Fruit fly (Drosophila melanogaster) whole organism, prepupa: ENCODE measurements around the gene Twdlalpha.

ENCODE experiments used
- Blimp-1 ChIP-seq: fragments of 200-800 bp; sonication (Bioruptor generic); optimal IDR thresholded peaks from 3 replicates; lab custom pipeline; 2017; ENCODE audit warnings: missing biosample characterization, missing genetic modification characterization, mild to moderate bottlenecking, moderate library complexity, missing genetic modification reagents
- CG10631 ChIP-seq: fragments of 200-800 bp; sonication (Bioruptor generic); optimal IDR thresholded peaks from 2 replicates; lab custom pipeline; 2016; ENCODE audit warnings: missing biosample characterization, missing genetic modification characterization
- CG10669 ChIP-seq: fragments of 200-800 bp; sonication (Bioruptor generic); optimal IDR thresholded peaks from 3 replicates; lab custom pipeline; 2018; ENCODE audit warnings: missing biosample characterization, mild to moderate bottlenecking, missing genetic modification characterization, moderate library complexity
- CG15336 ChIP-seq: fragments of 200-800 bp; sonication (Bioruptor generic); IDR thresholded peaks from 2 replicates; pipeline ENCODE4 v1.3.6; 2022; ENCODE audit warnings: missing biosample characterization, missing genetic modification characterization
- CG1621 ChIP-seq: fragments of 200-800 bp; sonication (Bioruptor generic); optimal IDR thresholded peaks from 3 replicates; lab custom pipeline; 2018; ENCODE audit warnings: missing biosample characterization, mild to moderate bottlenecking, missing genetic modification characterization
- CG16779 ChIP-seq: fragments of 200-800 bp; sonication (Bioruptor generic); optimal IDR thresholded peaks from 3 replicates; lab custom pipeline; 2017; ENCODE audit warnings: missing biosample characterization, mild to moderate bottlenecking, missing genetic modification characterization
- CG31627 ChIP-seq: fragments of 200-800 bp; sonication (Bioruptor generic); optimal IDR thresholded peaks from 3 replicates; lab custom pipeline; 2016; ENCODE audit warnings: missing biosample characterization, missing genetic modification characterization
- CG32006 ChIP-seq: fragments of 200-800 bp; sonication (Bioruptor generic); optimal IDR thresholded peaks from 3 replicates; lab custom pipeline; 2017; ENCODE audit warnings: missing biosample characterization, mild to moderate bottlenecking, missing genetic modification characterization
- CG4318 ChIP-seq: fragments of 200-800 bp; sonication (Bioruptor generic); optimal IDR thresholded peaks from 3 replicates; lab custom pipeline; 2017; ENCODE audit warnings: missing biosample characterization, mild to moderate bottlenecking, missing genetic modification characterization
- CG6808 ChIP-seq: fragments of 200-800 bp; sonication (Bioruptor generic); optimal IDR thresholded peaks from 3 replicates; lab custom pipeline; 2017; ENCODE audit warnings: missing biosample characterization, missing genetic modification characterization, mild to moderate bottlenecking, moderate library complexity, missing genetic modification reagents
- CG6854 ChIP-seq: fragments of 200-800 bp; sonication (Bioruptor generic); optimal IDR thresholded peaks from 2 replicates; lab custom pipeline; 2017; ENCODE audit warnings: missing biosample characterization, mild to moderate bottlenecking, missing genetic modification characterization
- CG7368 ChIP-seq: fragments of 200-800 bp; sonication (Bioruptor generic); optimal IDR thresholded peaks from 3 replicates; lab custom pipeline; 2016; ENCODE audit warnings: missing biosample characterization, missing genetic modification characterization
- CG8319 ChIP-seq: fragments of 200-800 bp; sonication (Bioruptor generic); optimal IDR thresholded peaks from 3 replicates; lab custom pipeline; 2016; ENCODE audit warnings: missing biosample characterization, missing genetic modification characterization
- Eip75B ChIP-seq: fragments of 200-800 bp; sonication (Bioruptor generic); optimal IDR thresholded peaks from 3 replicates; lab custom pipeline; 2016; ENCODE audit warnings: missing biosample characterization, missing genetic modification characterization
- Eip78C ChIP-seq: fragments of 200-800 bp; sonication (Bioruptor generic); peaks from one replicate; lab custom pipeline; 2016; ENCODE audit warnings: missing biosample characterization, missing genetic modification characterization
- Gug ChIP-seq: fragments of 200-800 bp; sonication (Bioruptor generic); IDR thresholded peaks from 2 replicates; pipeline ENCODE4 v1.3.6; 2022; ENCODE audit warnings: missing biosample characterization, missing genetic modification characterization
- Hr38 ChIP-seq: sonication (Bioruptor generic); optimal IDR thresholded peaks from 2 replicates; lab custom pipeline; 2016; ENCODE audit warnings: missing biosample characterization, missing genetic modification characterization
- Hr4 ChIP-seq: fragments of 200-800 bp; sonication (Bioruptor generic); optimal IDR thresholded peaks from 3 replicates; lab custom pipeline; 2016; ENCODE audit warnings: missing biosample characterization, missing genetic modification characterization
- Lpt ChIP-seq: fragments of 200-800 bp; sonication (Bioruptor generic); optimal IDR thresholded peaks from 3 replicates; lab custom pipeline; 2016; ENCODE audit warnings: missing biosample characterization, missing genetic modification characterization
- OdsH ChIP-seq: fragments of 200-800 bp; sonication (Bioruptor generic); optimal IDR thresholded peaks from 3 replicates; lab custom pipeline; 2016; ENCODE audit warnings: missing biosample characterization, missing genetic modification characterization
- Sox102F ChIP-seq: fragments of 200-800 bp; sonication (Bioruptor generic); optimal IDR thresholded peaks from 2 replicates; lab custom pipeline; 2016; ENCODE audit warnings: missing biosample characterization, mild to moderate bottlenecking, missing genetic modification characterization
- achi ChIP-seq: fragments of 200-800 bp; sonication (Bioruptor generic); optimal IDR thresholded peaks from 3 replicates; lab custom pipeline; 2016; ENCODE audit warnings: missing biosample characterization, missing genetic modification characterization
- acj6 ChIP-seq: fragments of 200-800 bp; sonication (Bioruptor generic); optimal IDR thresholded peaks from 3 replicates; lab custom pipeline; 2016; ENCODE audit warnings: missing biosample characterization, missing genetic modification characterization
- cyc ChIP-seq: fragments of 200-800 bp; sonication (Bioruptor generic); optimal IDR thresholded peaks from 3 replicates; lab custom pipeline; 2016; ENCODE audit warnings: missing biosample characterization, missing genetic modification characterization
- eg ChIP-seq: fragments of 200-800 bp; sonication (Bioruptor generic); IDR thresholded peaks from 3 replicates; pipeline ENCODE4 v1.3.6; 2022; ENCODE audit warnings: missing biosample characterization, missing genetic modification characterization
- lz ChIP-seq: fragments of 200-800 bp; sonication (Bioruptor generic); optimal IDR thresholded peaks from 3 replicates; lab custom pipeline; 2016; ENCODE audit warnings: missing biosample characterization, missing genetic modification characterization
- net ChIP-seq: fragments of 200-800 bp; sonication (Bioruptor generic); optimal IDR thresholded peaks from 3 replicates; lab custom pipeline; 2016; ENCODE audit warnings: missing biosample characterization, missing genetic modification characterization
- spab ChIP-seq: fragments of 200-800 bp; sonication (Bioruptor generic); optimal IDR thresholded peaks from 2 replicates; lab custom pipeline; 2017; ENCODE audit warnings: missing biosample characterization, mild to moderate bottlenecking, missing genetic modification characterization, missing genetic modification reagents
- ss ChIP-seq, 2 experiments: fragments of 200-800 bp; sonication (Bioruptor generic); optimal IDR thresholded peaks; 2 replicates in 1 of 2; 3 replicates in 1 of 2; lab custom pipeline; 2017 to 2018; ENCODE audit warnings: mild to moderate bottlenecking in 2 of 2, missing biosample characterization in 2 of 2, missing genetic modification characterization in 2 of 2, moderate library complexity in 1 of 2
- svp ChIP-seq: fragments of 200-800 bp; sonication (Bioruptor generic); peaks from one replicate; lab custom pipeline; 2016; ENCODE audit warnings: missing biosample characterization, missing genetic modification characterization
- topi ChIP-seq: fragments of 200-800 bp; sonication (Bioruptor generic); optimal IDR thresholded peaks from 3 replicates; lab custom pipeline; 2016; ENCODE audit warnings: missing biosample characterization, missing genetic modification characterization
- vri ChIP-seq: fragments of 200-800 bp; sonication (Bioruptor generic); optimal IDR thresholded peaks from 3 replicates; lab custom pipeline; 2016; ENCODE audit warnings: missing biosample characterization, mild to moderate bottlenecking, missing genetic modification characterization

Gene Twdlalpha

dm6 chrX:16697882-16698571, 44.6 kb upstream of the Twdlalpha start:
- TF ChIP-seq net (GFP tag; lab: Kevin White, UChicago) (no peak), spab (GFP tag; lab: Kevin White, UChicago) (no peak), CG4318 (GFP tag; lab: Kevin White, UChicago) (peak; percentile 11), ss (GFP tag; optimal IDR thresholded peaks at IDR 0.05; lab: Kevin White, UChicago) (no peak), vri (GFP tag; lab: Kevin White, UChicago) (no peak), svp (GFP tag; lab: Kevin White, UChicago) (peak; percentile 46), Eip78C (peak; percentile 52), CG15336 (GFP tag; lab: Robert Waterston, UW) (0 out of 2 replicates have a peak, but pooled peaks have one; percentile 19), topi (GFP tag; lab: Kevin White, UChicago) (no peak), Eip75B (no peak), CG32006 (peak; percentile 50), Hr4 (peak; percentile 36), OdsH (no peak), Sox102F (GFP tag; lab: Kevin White, UChicago) (no peak), Blimp-1 (GFP tag; lab: Kevin White, UChicago) (no peak), cyc (GFP tag; lab: Kevin White, UChicago) (no peak)

dm6 chrX:16700070-16700469, 42.6 kb upstream of the Twdlalpha start, which contains the start of gene CG9676:
Gene CG9676, minus strand, starts transcription at chrX:16700170.
- TF ChIP-seq Gug (GFP tag; lab: Robert Waterston, UW) (no peak), Hr38 (GFP tag; lab: Kevin White, UChicago) (no peak), CG1621 (tag; lab: Kevin White, UChicago) (no peak), CG10631 (GFP tag; lab: Kevin White, UChicago) (no peak), CG7368 (GFP tag; lab: Kevin White, UChicago) (no peak), CG10669 (GFP tag; lab: Kevin White, UChicago) (no peak), CG8319 (GFP tag; lab: Kevin White, UChicago) (no peak), Hr4 (no peak), Lpt (GFP tag; lab: Kevin White, UChicago) (no peak), svp (GFP tag; lab: Kevin White, UChicago) (no peak), acj6 (GFP tag; lab: Kevin White, UChicago) (no peak), achi (GFP tag; lab: Kevin White, UChicago) (no peak), CG16779 (tag; lab: Kevin White, UChicago) (no peak), OdsH (no peak), eg (no peak), Sox102F (GFP tag; lab: Kevin White, UChicago) (no peak), cyc (GFP tag; lab: Kevin White, UChicago) (no peak), CG6808 (GFP tag; lab: Kevin White, UChicago) (no peak)

- TF ChIP-seq topi (GFP tag; lab: Kevin White, UChicago) (no peak), vri (GFP tag; lab: Kevin White, UChicago) (peak; percentile 84)
Observed at dm6 chrX:16701941-16702340, 40.7 kb upstream of the Twdlalpha start, which contains the start of gene sphe. Gene sphe, minus strand, starts transcription at chrX:16701972.

- no peak for TF ChIP-seq lz (GFP tag; lab: Kevin White, UChicago)
- no peak for TF ChIP-seq spab (GFP tag; lab: Kevin White, UChicago)
- TF ChIP-seq vri (GFP tag; lab: Kevin White, UChicago), result peak; percentile 38
- TF ChIP-seq CG31627 (GFP tag; lab: Kevin White, UChicago), result no peak
- TF ChIP-seq net (GFP tag; lab: Kevin White, UChicago), result no peak
- TF ChIP-seq CG6854, result no peak
- TF ChIP-seq, all 60 proteins: peak for 1
Observed at dm6 chrX:16703747-16704146, 38.9 kb upstream of the Twdlalpha start, which contains the start of the genes CG9673 and CG4653. Gene CG9673, minus strand, starts transcription at chrX:16703884. Gene CG4653, plus strand, starts transcription at chrX:16704081.
